Worm (Caenorhabditis elegans) whole organism, young adult: Measurements from ENCODE around the gene F18E9.4.

Experiments used
- B0336.3 ChIP-seq: fragments of 200-800 bp; sonication (Bioruptor generic); IDR thresholded peaks from 2 replicates; pipeline ENCODE4 v1.3.6; 2022; ENCODE audit warnings: missing genetic modification characterization, missing compliant biosample characterization
- F10E7.11 ChIP-seq: sonication (generic microtip); optimal IDR thresholded peaks from 2 replicates; lab custom pipeline; 2017; ENCODE audit warnings: mild to moderate bottlenecking, missing genetic modification characterization, moderate library complexity, missing compliant biosample characterization
- F23B12.7 ChIP-seq: sonication (generic microtip); optimal IDR thresholded peaks from 2 replicates; lab custom pipeline; 2017; ENCODE audit warnings: missing genetic modification characterization, mild to moderate bottlenecking, missing compliant biosample characterization, antibody characterized with exemption, moderate library complexity; ENCODE audit not compliant: insufficient read depth
- F33H1.4 ChIP-seq: fragments of 200-800 bp; sonication (Bioruptor generic); IDR thresholded peaks from 2 replicates; pipeline ENCODE4 v1.3.6; 2022; ENCODE audit warnings: missing genetic modification reagents, missing genetic modification characterization, missing compliant biosample characterization
- F37B4.10 ChIP-seq: fragments of 200-800 bp; sonication (Bioruptor generic); IDR thresholded peaks from 2 replicates; pipeline ENCODE4 v1.3.6; 2022; ENCODE audit warnings: missing genetic modification characterization, missing compliant biosample characterization
- F57A8.1 ChIP-seq: fragments of 200-800 bp; sonication (Bioruptor generic); optimal IDR thresholded peaks from 2 replicates; lab custom pipeline; 2018; ENCODE audit warnings: mild to moderate bottlenecking, missing genetic modification characterization, moderate library complexity, missing compliant biosample characterization
- F57C9.4 ChIP-seq: sonication (generic microtip); optimal IDR thresholded peaks from 2 replicates; lab custom pipeline; 2017; ENCODE audit warnings: mild to moderate bottlenecking, missing genetic modification characterization, missing compliant biosample characterization
- T07F8.4 ChIP-seq: sonication (generic microtip); optimal IDR thresholded peaks from 2 replicates; lab custom pipeline; 2016; ENCODE audit warnings: mild to moderate bottlenecking, missing genetic modification characterization, moderate library complexity, missing compliant biosample characterization
- T26A5.8 ChIP-seq: sonication (generic microtip); optimal IDR thresholded peaks from 2 replicates; lab custom pipeline; 2016; ENCODE audit warnings: missing genetic modification characterization, missing compliant biosample characterization
- Y56A3A.18 ChIP-seq: fragments of 200-800 bp; sonication (Bioruptor generic); IDR thresholded peaks from 2 replicates; pipeline ENCODE4 v1.3.6; 2022; ENCODE audit warnings: missing genetic modification reagents, missing genetic modification characterization, missing compliant biosample characterization
- Y79H2A.3 ChIP-seq: fragments of 200-800 bp; sonication (Bioruptor generic); conservative IDR thresholded peaks from 2 replicates; pipeline ENCODE4 v1.3.6; 2022; ENCODE audit warnings: missing genetic modification reagents, missing genetic modification characterization, missing compliant biosample characterization
- Y95B8A.8 ChIP-seq: fragments of 200-800 bp; sonication (Bioruptor generic); IDR thresholded peaks from 2 replicates; pipeline ENCODE4 v1.3.6; 2022; ENCODE audit warnings: missing genetic modification reagents, missing genetic modification characterization, missing compliant biosample characterization
- ZK185.1 ChIP-seq: sonication (generic microtip); optimal IDR thresholded peaks from 2 replicates; lab custom pipeline; 2016; ENCODE audit warnings: mild to moderate bottlenecking, missing genetic modification characterization, missing compliant biosample characterization; ENCODE audit not compliant: poor library complexity, severe bottlenecking
- akir-1 ChIP-seq: fragments of 200-800 bp; sonication (Bioruptor generic); optimal IDR thresholded peaks from 2 replicates; lab custom pipeline; 2018; ENCODE audit warnings: mild to moderate bottlenecking, missing genetic modification characterization, moderate library complexity, missing compliant biosample characterization
- aptf-2 ChIP-seq: fragments of 200-800 bp; sonication (Bioruptor generic); conservative IDR thresholded peaks from 2 replicates; pipeline ENCODE4 v1.3.6; 2022; ENCODE audit warnings: missing genetic modification reagents, missing genetic modification characterization, missing compliant biosample characterization
- atf-7 ChIP-seq: sonication (generic microtip); optimal IDR thresholded peaks from 2 replicates; lab custom pipeline; 2017; ENCODE audit warnings: mild to moderate bottlenecking, missing genetic modification characterization, missing compliant biosample characterization
- bed-2 ChIP-seq: fragments of 200-800 bp; sonication (Bioruptor generic); IDR thresholded peaks from 2 replicates; pipeline ENCODE4 v1.3.6; 2022; ENCODE audit warnings: missing genetic modification reagents, missing genetic modification characterization, missing compliant biosample characterization
- ceh-40 ChIP-seq: fragments of 200-800 bp; sonication (Bioruptor generic); IDR thresholded peaks from 2 replicates; pipeline ENCODE4 v1.3.6; 2022; ENCODE audit warnings: missing genetic modification characterization, missing compliant biosample characterization
- ceh-79 ChIP-seq: sonication (generic microtip); optimal IDR thresholded peaks from 2 replicates; lab custom pipeline; 2017; ENCODE audit warnings: mild to moderate bottlenecking, missing genetic modification characterization, missing compliant biosample characterization
- dox-1 ChIP-seq: fragments of 200-800 bp; sonication (Bioruptor generic); IDR thresholded peaks from 2 replicates; pipeline ENCODE4 v1.3.6; 2022; ENCODE audit warnings: missing genetic modification reagents, missing genetic modification characterization, missing compliant biosample characterization
- dpff-1 ChIP-seq: sonication (generic microtip); optimal IDR thresholded peaks from 2 replicates; lab custom pipeline; 2017; ENCODE audit warnings: mild to moderate bottlenecking, missing genetic modification characterization, missing compliant biosample characterization
- egl-18 ChIP-seq: fragments of 200-800 bp; sonication (Bioruptor generic); IDR thresholded peaks from 2 replicates; pipeline ENCODE4 v1.3.6; 2022; ENCODE audit warnings: missing genetic modification reagents, missing genetic modification characterization, missing compliant biosample characterization
- gei-17 ChIP-seq: fragments of 200-800 bp; sonication (Bioruptor generic); optimal IDR thresholded peaks from 2 replicates; lab custom pipeline; 2018; ENCODE audit warnings: mild to moderate bottlenecking, missing genetic modification characterization, missing compliant biosample characterization
- him-1 ChIP-seq: sonication (generic microtip); optimal IDR thresholded peaks from 2 replicates; lab custom pipeline; 2016; ENCODE audit warnings: missing genotype, missing genetic modification reagents, missing genetic modification characterization, missing compliant biosample characterization
- hlh-26 ChIP-seq: fragments of 200-800 bp; sonication (Bioruptor generic); conservative IDR thresholded peaks from 2 replicates; pipeline ENCODE4 v1.3.6; 2022; ENCODE audit warnings: missing genetic modification reagents, missing genetic modification characterization, missing compliant biosample characterization
- hmg-1.2 ChIP-seq: fragments of 200-800 bp; sonication (Bioruptor generic); IDR thresholded peaks from 2 replicates; pipeline ENCODE4 v1.3.6; 2022; ENCODE audit warnings: missing genetic modification reagents, missing genetic modification characterization, missing compliant biosample characterization
- hmg-20 ChIP-seq: fragments of 200-800 bp; sonication (Bioruptor generic); IDR thresholded peaks from 2 replicates; pipeline ENCODE4 v1.3.6; 2022; ENCODE audit warnings: missing genetic modification reagents, missing genetic modification characterization, missing compliant biosample characterization
- hrde-1 ChIP-seq: sonication (generic microtip); optimal IDR thresholded peaks from 2 replicates; lab custom pipeline; 2016; ENCODE audit warnings: missing genetic modification characterization, mild to moderate bottlenecking, missing compliant biosample characterization, moderate library complexity, missing genotype, missing genetic modification reagents, borderline replicate concordance
- let-526 ChIP-seq: fragments of 200-800 bp; sonication (Bioruptor generic); IDR thresholded peaks from 2 replicates; pipeline ENCODE4 v1.3.6; 2022; ENCODE audit warnings: missing genetic modification reagents, missing genetic modification characterization, missing compliant biosample characterization
- let-607 ChIP-seq, 2 experiments: fragments of 200-800 bp in 1 of 2; sonication (Bioruptor generic) in 1 of 2; sonication (generic microtip) in 1 of 2; optimal IDR thresholded peaks; 2 replicates each; lab custom pipeline; 2016 to 2018; ENCODE audit warnings: mild to moderate bottlenecking in 2 of 2, missing compliant biosample characterization in 2 of 2, missing genetic modification characterization in 2 of 2, moderate library complexity in 2 of 2, missing genotype in 1 of 2
- lin-54 ChIP-seq: fragments of 200-800 bp; sonication (Bioruptor generic); optimal IDR thresholded peaks from 2 replicates; lab custom pipeline; 2018; ENCODE audit warnings: mild to moderate bottlenecking, missing genetic modification characterization, missing compliant biosample characterization
- lsl-1 ChIP-seq: fragments of 200-800 bp; sonication (Bioruptor generic); optimal IDR thresholded peaks from 2 replicates; lab custom pipeline; 2018; ENCODE audit warnings: mild to moderate bottlenecking, missing genetic modification characterization, moderate library complexity, missing compliant biosample characterization
- madf-8 ChIP-seq: fragments of 200-800 bp; sonication (Bioruptor generic); conservative IDR thresholded peaks from 2 replicates; pipeline ENCODE4 v1.3.6; 2022; ENCODE audit warnings: missing genetic modification reagents, missing genetic modification characterization, missing compliant biosample characterization
- mel-28 ChIP-seq: sonication (generic microtip); optimal IDR thresholded peaks from 2 replicates; lab custom pipeline; 2016; ENCODE audit warnings: borderline replicate concordance, mild to moderate bottlenecking, missing genetic modification characterization, missing compliant biosample characterization
- mxl-1 ChIP-seq: sonication (generic microtip); optimal IDR thresholded peaks from 2 replicates; lab custom pipeline; 2016; ENCODE audit warnings: missing genetic modification characterization, missing compliant biosample characterization
- nhr-120 ChIP-seq: fragments of 200-800 bp; sonication (Bioruptor generic); IDR thresholded peaks from 2 replicates; pipeline ENCODE4 v1.3.6; 2022; ENCODE audit warnings: missing genetic modification characterization, missing compliant biosample characterization
- nhr-179 ChIP-seq: sonication (generic microtip); optimal IDR thresholded peaks from 2 replicates; lab custom pipeline; 2016; ENCODE audit warnings: mild to moderate bottlenecking, missing genetic modification characterization, missing compliant biosample characterization
- rcor-1 ChIP-seq: fragments of 200-800 bp; sonication (Bioruptor generic); IDR thresholded peaks from 2 replicates; pipeline ENCODE4 v1.3.6; 2022; ENCODE audit warnings: missing genetic modification reagents, missing genetic modification characterization, missing compliant biosample characterization
- rec-8 ChIP-seq, 2 experiments: sonication (generic microtip); optimal IDR thresholded peaks; 2 replicates each; lab custom pipeline; 2016; ENCODE audit warnings: mild to moderate bottlenecking in 2 of 2, missing genetic modification characterization in 2 of 2, missing genetic modification reagents in 2 of 2, missing genotype in 2 of 2, missing biosample characterization in 1 of 2, missing compliant biosample characterization in 1 of 2, moderate library complexity in 1 of 2
- rpc-1 ChIP-seq, 2 experiments: fragments of 150-350 bp in 1 of 2; sonication (generic microtip) in 1 of 2; optimal IDR thresholded peaks; 2 replicates each; lab custom pipeline; 2014 to 2018; ENCODE audit warnings: missing biosample characterization in 1 of 2, missing genetic modification characterization in 1 of 2, missing genetic modification reagents in 1 of 2, missing genotype in 1 of 2
- xnd-1 ChIP-seq: sonication (generic microtip); optimal IDR thresholded peaks from 2 replicates; lab custom pipeline; 2016; ENCODE audit warnings: missing genotype, missing genetic modification reagents, missing genetic modification characterization, missing compliant biosample characterization
- ztf-28 ChIP-seq: fragments of 200-800 bp; sonication (Bioruptor generic); IDR thresholded peaks from 2 replicates; pipeline ENCODE4 v1.3.6; 2022; ENCODE audit warnings: missing genetic modification reagents, missing genetic modification characterization, missing compliant biosample characterization

The F18E9.4 gene

DNA sequence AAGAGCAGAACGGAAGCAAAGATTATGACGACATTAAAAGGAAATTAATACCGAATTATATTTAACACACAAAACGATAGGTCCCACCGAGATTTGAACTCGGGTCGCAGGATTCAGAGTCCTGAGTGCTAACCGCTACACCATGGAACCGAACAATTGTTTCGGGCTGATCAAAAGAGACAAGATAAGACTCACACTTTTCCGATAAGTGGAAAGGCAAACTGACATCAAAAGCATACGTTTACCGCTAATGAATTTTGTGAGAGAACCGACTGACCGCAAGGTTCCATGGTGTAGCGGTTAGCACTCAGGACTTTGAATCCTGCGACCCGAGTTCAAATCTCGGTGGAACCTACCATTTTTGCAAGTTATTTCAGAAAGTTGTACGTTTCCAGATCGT, 28.4 kb downstream of the F18E9.4 start (continued):
- TF ChIP-seq let-607 (tag; optimal IDR thresholded peaks at IDR 0.05; lab: Kevin White, UChicago) (peak in 1 of 2 experiments; percentile 43), mxl-1 (peak; percentile 53), ztf-28 (GFP tag; lab: Robert Waterston, UW) (0 out of 2 replicates have a peak, but pooled peaks have one; percentile 58), dpff-1 (tag; lab: Kevin White, UChicago) (no peak), him-1 (tag; lab: Kevin White, UChicago) (peak; percentile 79), hlh-26 (GFP tag; lab: Robert Waterston, UW) (no peak), F23B12.7 (peak; percentile 53), gei-17 (GFP tag; lab: Kevin White, UChicago) (no peak), ceh-40 (GFP tag; lab: Robert Waterston, UW) (peak; percentile 46; the same call in 1 of the 2 replicates), lsl-1 (GFP tag; lab: Kevin White, UChicago) (no peak), ZK185.1 (tag; lab: Kevin White, UChicago) (peak; percentile 92), T26A5.8 (tag; lab: Kevin White, UChicago) (peak; percentile 33), F33H1.4 (GFP tag; lab: Robert Waterston, UW) (no peak), Y95B8A.8 (GFP tag; lab: Robert Waterston, UW) (no peak), mel-28 (tag; lab: Kevin White, UChicago) (no peak), lin-54 (GFP tag; lab: Kevin White, UChicago) (no peak), rpc-1 (optimal IDR thresholded peaks at IDR 0.05; lab: Kevin White, UChicago) (peak; percentile 97), rpc-1 (tag; optimal IDR thresholded peaks at IDR 0.05; lab: Kevin White, UChicago) (peak; percentile 92), dox-1 (GFP tag; lab: Robert Waterston, UW) (no peak), bed-2 (no peak), rec-8 (tag; optimal IDR thresholded peaks at IDR 0.05; lab: Kevin White, UChicago) (peak; percentile 40 to 51), Y56A3A.18 (GFP tag; lab: Robert Waterston, UW) (0 out of 2 replicates have a peak, but pooled peaks have one; percentile 65), F57C9.4 (tag; lab: Kevin White, UChicago) (no peak), F37B4.10 (GFP tag; lab: Robert Waterston, UW) (no peak), B0336.3 (no peak), Y79H2A.3 (no peak), aptf-2 (GFP tag; lab: Robert Waterston, UW) (no peak), egl-18 (GFP tag; lab: Robert Waterston, UW) (no peak), nhr-179 (tag; lab: Kevin White, UChicago) (peak; percentile 7), F10E7.11 (tag; lab: Kevin White, UChicago) (no peak), nhr-120 (GFP tag; lab: Robert Waterston, UW) (no peak), T07F8.4 (tag; lab: Kevin White, UChicago) (peak; percentile 53), akir-1 (no peak), ceh-79 (no peak), rcor-1 (0 out of 2 replicates have a peak, but pooled peaks have one; percentile 20), xnd-1 (tag; lab: Kevin White, UChicago) (no peak), madf-8 (GFP tag; lab: Robert Waterston, UW) (no peak), hmg-1.2 (peak; percentile 77; the same call in 1 of the 2 replicates), hmg-20 (GFP tag; lab: Robert Waterston, UW) (peak; percentile 62; the same call in 1 of the 2 replicates), F57A8.1 (GFP tag; lab: Kevin White, UChicago) (no peak), hrde-1 (tag; lab: Kevin White, UChicago) (peak; percentile 53), atf-7 (tag; lab: Kevin White, UChicago) (no peak), let-526 (GFP tag; lab: Robert Waterston, UW) (peak; percentile 73)
- TF ChIP-seq, all 124 proteins: peak for 53
